Worm (Caenorhabditis elegans) whole organism, late embryonic: ENCODE data around the gene die-1.

Source experiments
- ahr-1 ChIP-seq: sonication (generic microtip); optimal IDR thresholded peaks from 2 replicates; lab custom pipeline; 2016; ENCODE audit warnings: missing genetic modification characterization, missing compliant biosample characterization
- ceh-18 ChIP-seq: sonication (generic microtip); optimal IDR thresholded peaks from 2 replicates; lab custom pipeline; 2016; ENCODE audit warnings: missing genetic modification characterization, missing compliant biosample characterization
- ceh-31 ChIP-seq: sonication (generic microtip); optimal IDR thresholded peaks from 2 replicates; lab custom pipeline; 2016; ENCODE audit warnings: missing genetic modification characterization, missing compliant biosample characterization
- ceh-6 ChIP-seq: fragments of 200-800 bp; sonication (Bioruptor generic); optimal IDR thresholded peaks from 2 replicates; lab custom pipeline; 2018; ENCODE audit warnings: mild to moderate bottlenecking, missing genetic modification characterization, missing compliant biosample characterization
- dve-1 ChIP-seq: sonication (generic microtip); optimal IDR thresholded peaks from 2 replicates; lab custom pipeline; 2017; ENCODE audit warnings: antibody characterized with exemption, mild to moderate bottlenecking, missing genetic modification characterization, missing compliant biosample characterization
- elt-2 ChIP-seq: sonication (generic microtip); optimal IDR thresholded peaks from 2 replicates; lab custom pipeline; 2016; ENCODE audit warnings: missing genetic modification reagents, missing genetic modification characterization, missing compliant biosample characterization
- fkh-10 ChIP-seq: fragments of 150-350 bp; optimal IDR thresholded peaks from 2 replicates; lab custom pipeline; 2014; ENCODE audit warnings: missing biosample characterization, missing genetic modification reagents, missing genetic modification characterization
- hlh-6 ChIP-seq: sonication (generic microtip); optimal IDR thresholded peaks from 2 replicates; lab custom pipeline; 2016; ENCODE audit warnings: missing genotype, missing genetic modification characterization, missing compliant biosample characterization
- hlh-8 ChIP-seq: sonication (generic microtip); optimal IDR thresholded peaks from 2 replicates; lab custom pipeline; 2016; ENCODE audit warnings: missing genotype, missing genetic modification characterization, missing compliant biosample characterization
- nhr-11 ChIP-seq: fragments of 150-350 bp; optimal IDR thresholded peaks from 2 replicates; lab custom pipeline; 2014; ENCODE audit warnings: missing biosample characterization, missing genetic modification characterization
- npax-4 ChIP-seq: sonication (generic microtip); optimal IDR thresholded peaks from 2 replicates; lab custom pipeline; 2016; ENCODE audit warnings: missing genetic modification characterization, missing compliant biosample characterization
- rnt-1 ChIP-seq: sonication (generic microtip); optimal IDR thresholded peaks from 2 replicates; lab custom pipeline; 2016; ENCODE audit warnings: missing genetic modification characterization, missing compliant biosample characterization
- tbx-2 ChIP-seq: sonication (generic microtip); optimal IDR thresholded peaks from 2 replicates; lab custom pipeline; 2016; ENCODE audit warnings: missing genetic modification characterization, missing compliant biosample characterization
- ttx-3 ChIP-seq: sonication (generic microtip); optimal IDR thresholded peaks from 2 replicates; lab custom pipeline; 2016; ENCODE audit warnings: missing genetic modification reagents, missing genetic modification characterization, missing compliant biosample characterization

ce11 chrII:10093120-10093519 lies 25.4 kb upstream of the die-1 start:
- no peak for TF ChIP-seq elt-2 (tag; lab: Kevin White, UChicago)
- no peak for TF ChIP-seq ttx-3 (tag; lab: Kevin White, UChicago)
- TF ChIP-seq nhr-11 = no peak
- no peak for TF ChIP-seq ahr-1 (tag; lab: Kevin White, UChicago)
- no peak for TF ChIP-seq ceh-31
- TF ChIP-seq npax-4 (tag; lab: Kevin White, UChicago) = no peak
- TF ChIP-seq ceh-18 (tag; lab: Kevin White, UChicago) = no peak
- TF ChIP-seq hlh-8 (tag; lab: Kevin White, UChicago) = no peak
- TF ChIP-seq rnt-1 (tag; lab: Kevin White, UChicago) = no peak
- TF ChIP-seq hlh-6 (tag; lab: Kevin White, UChicago) = no peak
- TF ChIP-seq tbx-2 = no peak
- no peak for TF ChIP-seq dve-1 (tag; lab: Kevin White, UChicago)
- TF ChIP-seq fkh-10 (GFP tag; lab: Kevin White, UChicago) = no peak
- no peak for TF ChIP-seq ceh-6 (GFP tag; lab: Kevin White, UChicago)
